Worm (Caenorhabditis elegans) whole organism, dauer: ENCODE measurements around the gene srg-41.

Source experiments
- unc-62 ChIP-seq: sonication (generic microtip); optimal IDR thresholded peaks from 2 replicates; lab custom pipeline; 2017; ENCODE audit warnings: missing biosample characterization, missing genetic modification reagents, missing genetic modification characterization

Gene srg-41

ce11 chrV:11134296-11134695 lies 27.4 kb downstream of the srg-41 start, which contains the start of gene glb-3:
Gene glb-3, plus strand, starts transcription at chrV:11134596.
- TF ChIP-seq unc-62 (GFP tag; lab: Kevin White, UChicago), result no peak

ce11 chrV:11133516-11133915 lies 28.2 kb downstream of the srg-41 start:
- TF ChIP-seq unc-62 (GFP tag; lab: Kevin White, UChicago), result no peak

- TF ChIP-seq unc-62 (GFP tag; lab: Kevin White, UChicago), result no peak
These were observed 29.9 kb downstream of the srg-41 start for ce11 chrV:11131801-11132200.

ce11 chrV:11127197-11127596 lies 34.5 kb downstream of the srg-41 start, which contains the start of gene jmjd-5:
Gene jmjd-5, plus strand, starts transcription at chrV:11127497.
- no peak for TF ChIP-seq unc-62 (GFP tag; lab: Kevin White, UChicago)

- TF ChIP-seq unc-62 (GFP tag; lab: Kevin White, UChicago), result no peak
These were observed 36.8 kb downstream of the srg-41 start, which contains the start of gene C06H2.2 for ce11 chrV:11124922-11125321. Gene C06H2.2, plus strand, starts transcription at chrV:11125222.

- no peak for TF ChIP-seq unc-62 (GFP tag; lab: Kevin White, UChicago)
These were observed 37.8 kb downstream of the srg-41 start, which contains the start of the genes atp-5 and lmtr-3 for ce11 chrV:11123817-11124337. Gene atp-5, minus strand, starts transcription at chrV:11123867. Gene lmtr-3, plus strand, starts transcription at chrV:11124186.

- no peak for TF ChIP-seq unc-62 (GFP tag; lab: Kevin White, UChicago)
These were observed 39.2 kb downstream of the srg-41 start, which contains the start of gene mboa-2 for ce11 chrV:11122466-11122865. Gene mboa-2, minus strand, starts transcription at chrV:11122493.

- TF ChIP-seq unc-62 (GFP tag; lab: Kevin White, UChicago), result no peak
These were observed 40.4 kb downstream of the srg-41 start for ce11 chrV:11121247-11121646.

ce11 chrV:11119294-11119755 lies 42.4 kb downstream of the srg-41 start, which contains the start of gene scb-1:
Gene scb-1, minus strand, starts transcription at chrV:11119705.
- no peak for TF ChIP-seq unc-62 (GFP tag; lab: Kevin White, UChicago)

ce11 chrV:11118179-11118725 lies 43.4 kb downstream of the srg-41 start:
- no peak for TF ChIP-seq unc-62 (GFP tag; lab: Kevin White, UChicago)

ce11 chrV:11113607-11114006 lies 48.1 kb downstream of the srg-41 start, which contains the start of gene math-33:
Gene math-33, plus strand, starts transcription at chrV:11113907.
- no peak for TF ChIP-seq unc-62 (GFP tag; lab: Kevin White, UChicago)

ce11 chrV:11113041-11113574 lies 48.6 kb downstream of the srg-41 start, which contains the start of gene erfa-3:
Gene erfa-3, minus strand, starts transcription at chrV:11113091.
- TF ChIP-seq unc-62 (GFP tag; lab: Kevin White, UChicago), result no peak
